Fruit fly (Drosophila melanogaster): ENCODE measurements around the gene RpS27.

RpS27 gene

DNA sequence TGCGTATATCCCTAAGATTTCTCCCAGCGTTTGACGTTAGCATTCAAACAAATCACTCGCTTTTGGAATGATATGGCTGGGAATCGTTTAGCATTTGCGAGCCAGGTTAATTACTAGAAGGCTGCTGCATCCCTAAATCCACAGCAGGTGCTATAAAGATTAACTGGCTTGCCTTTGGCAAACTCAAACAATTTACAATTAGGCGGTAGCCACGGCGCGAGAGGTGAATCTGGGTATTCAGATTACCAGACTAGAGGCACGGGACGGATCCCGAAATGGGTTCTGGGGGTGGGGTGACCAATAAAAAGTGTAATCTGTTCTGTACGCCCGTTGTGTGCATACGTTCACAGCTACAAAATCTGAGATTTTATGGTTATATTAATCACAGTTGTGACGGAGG is 33.9 kb upstream of the RpS27 start, which contains the start of gene CG11892 (continued):
- TF ChIP-seq nom (GFP tag; optimal IDR thresholded peaks at IDR 0.05) (no peak), Hand (GFP tag; optimal IDR thresholded peaks at IDR 0.05) (peak; percentile 12), Rx (GFP tag; IDR thresholded peaks at IDR 0.05) (no peak), zfh2 (GFP tag; optimal IDR thresholded peaks at IDR 0.05) (no peak), Rfx (GFP tag; IDR thresholded peaks at IDR 0.05) (0 out of 2 replicates have a peak, but pooled peaks have one; percentile 15), her (GFP tag; optimal IDR thresholded peaks at IDR 0.05) (peak; percentile 6), CG10431 (GFP tag; optimal IDR thresholded peaks at IDR 0.05) (no peak), ash1 (GFP tag; optimal IDR thresholded peaks at IDR 0.05) (peak; percentile 45)

DNA sequence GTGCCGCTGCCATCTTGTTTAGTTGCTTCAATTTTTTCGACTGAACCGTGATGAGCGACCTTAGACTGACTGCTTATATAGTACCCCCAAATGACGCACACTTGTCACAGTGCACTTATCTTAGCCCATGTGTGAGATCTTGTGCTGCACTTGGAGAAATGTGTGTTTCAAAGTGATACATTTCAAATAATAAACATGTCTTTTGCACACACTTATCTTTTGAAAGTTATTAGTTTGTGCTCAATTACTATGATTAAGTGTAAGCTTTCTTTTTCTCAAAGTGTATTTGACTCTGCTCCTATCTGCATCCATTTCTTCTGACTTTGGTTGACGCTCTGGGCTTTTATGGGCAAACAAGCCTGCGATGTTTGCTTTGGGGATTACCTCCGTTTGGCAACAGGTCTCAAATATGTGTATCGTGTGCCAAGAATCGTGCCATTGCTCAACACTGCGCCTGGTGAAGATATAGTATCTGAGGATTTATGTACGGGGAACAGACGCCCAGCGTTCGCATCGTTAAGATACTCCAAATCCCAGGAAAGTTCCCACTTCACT is 32.6 kb upstream of the RpS27 start, which contains the start of gene CG10514:
Gene CG10514, minus strand, starts transcription at position 51 of the 555 bp plus-strand sequence.
- TF ChIP-seq CG17359 (tag; optimal IDR thresholded peaks at IDR 0.05) (no peak), lab (GFP tag; optimal IDR thresholded peaks at IDR 0.05) (peak; percentile 24), ATbp (GFP tag; optimal IDR thresholded peaks at IDR 0.05) (peak; percentile 6), MTF-1 (GFP tag; optimal IDR thresholded peaks at IDR 0.05; ENCODE audit: borderline replicate concordance) (peak; percentile 60), CG12659 (GFP tag; optimal IDR thresholded peaks at IDR 0.05) (no peak), tx (GFP tag; optimal IDR thresholded peaks at IDR 0.05) (no peak), CG18599 (GFP tag; optimal IDR thresholded peaks at IDR 0.05) (peak; percentile 25), Asciz (GFP tag; optimal IDR thresholded peaks at IDR 0.05) (peak; percentile 6), Med (GFP tag) (peak; percentile 51), peb (GFP tag; IDR thresholded peaks at IDR 0.05) (no peak), bbx (GFP tag; IDR thresholded peaks at IDR 0.05; ENCODE audit: partially characterized antibody) (no peak), sens-2 (GFP tag; IDR thresholded peaks at IDR 0.05) (no peak)

DNA sequence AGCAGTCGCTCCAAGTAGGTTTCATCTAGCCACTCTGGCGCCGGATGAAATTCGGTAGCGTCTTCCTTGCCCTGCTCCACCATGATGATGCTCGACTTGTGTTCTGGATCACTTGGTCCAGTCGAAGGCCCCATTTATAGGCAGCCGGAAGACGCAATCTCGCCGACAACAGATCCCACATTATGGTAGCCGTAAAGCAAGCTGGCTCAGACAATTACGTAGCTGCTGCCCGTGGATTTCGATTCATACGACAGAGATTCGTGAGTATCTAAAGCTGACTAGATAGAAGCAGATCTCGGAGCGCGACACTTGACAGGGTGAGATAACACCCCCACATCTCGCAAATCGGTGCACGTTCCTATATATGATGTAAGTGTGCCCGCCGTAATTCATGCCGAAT is 29.8 kb upstream of the RpS27 start, which contains the start of gene CG10513:
Gene CG10513, minus strand, starts transcription at position 101 of the 400 bp plus-strand sequence.
- TF ChIP-seq CG17612 (GFP tag; IDR thresholded peaks at IDR 0.05) (no peak), Ets65A (GFP tag) (peak; percentile 26), Mrtf (GFP tag; IDR thresholded peaks at IDR 0.05) (0 out of 3 replicates have a peak, but pooled peaks have one; percentile 8)

DNA sequence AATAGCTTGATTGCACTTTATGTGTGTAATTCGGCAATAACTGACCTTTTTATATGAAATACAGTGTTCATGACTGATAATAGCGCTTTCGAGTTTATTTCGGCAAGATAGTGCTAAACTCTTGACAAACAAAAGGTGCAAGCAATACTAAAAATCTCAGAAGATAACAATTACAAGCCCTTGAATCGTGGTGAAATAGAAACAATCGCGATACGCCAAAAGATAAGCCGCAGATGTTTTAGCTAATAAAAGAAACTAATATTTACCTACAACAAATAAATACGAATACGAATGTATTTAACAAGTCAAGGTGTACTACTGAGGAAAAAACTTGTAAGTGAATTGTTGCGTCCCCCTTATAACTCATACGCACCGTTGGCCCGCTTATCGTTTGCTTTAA is 28.0 kb upstream of the RpS27 start:
- TF ChIP-seq CG4282 (GFP tag; optimal IDR thresholded peaks at IDR 0.05) (no peak), jing (GFP tag; optimal IDR thresholded peaks at IDR 0.05) (no peak), Elba2 (GFP tag; optimal IDR thresholded peaks at IDR 0.05) (no peak), lab (GFP tag; optimal IDR thresholded peaks at IDR 0.05) (peak; percentile 81), Hr78 (GFP tag; optimal IDR thresholded peaks at IDR 0.05) (no peak), CG12104 (GFP tag; optimal IDR thresholded peaks at IDR 0.05) (peak; percentile 35), CG12744 (GFP tag; optimal IDR thresholded peaks at IDR 0.05) (no peak), GATAe (GFP tag; conservative IDR thresholded peaks at IDR 0.05) (0 out of 2 replicates have a peak, but pooled peaks have one; percentile 9), her (GFP tag; optimal IDR thresholded peaks at IDR 0.05) (no peak), CG16813 (GFP tag; IDR thresholded peaks at IDR 0.05; ENCODE audit: partially characterized antibody) (no peak), dmrt99B (tag; optimal IDR thresholded peaks at IDR 0.05) (no peak), CG12391 (tag; optimal IDR thresholded peaks at IDR 0.05) (no peak), zfh1 (GFP tag; IDR thresholded peaks at IDR 0.05) (no peak), CG9876 (GFP tag; optimal IDR thresholded peaks at IDR 0.05) (no peak), CG18599 (GFP tag; optimal IDR thresholded peaks at IDR 0.05) (peak; percentile 68), Hsf (GFP tag; optimal IDR thresholded peaks at IDR 0.05) (no peak), Fer3 (tag; optimal IDR thresholded peaks at IDR 0.05) (peak; percentile 54), CG11560 (tag; IDR thresholded peaks at IDR 0.05) (no peak), Blimp-1 (GFP tag; optimal IDR thresholded peaks at IDR 0.05) (no peak), MTF-1 (GFP tag; optimal IDR thresholded peaks at IDR 0.05; ENCODE audit: borderline replicate concordance) (peak; percentile 6), ara (GFP tag; IDR thresholded peaks at IDR 0.05) (no peak), CG8290 (GFP tag; optimal IDR thresholded peaks at IDR 0.05) (no peak), CG8290 (tag; optimal IDR thresholded peaks at IDR 0.05) (no peak), pb (GFP tag; optimal IDR thresholded peaks at IDR 0.05) (no peak), Lpt (GFP tag; optimal IDR thresholded peaks at IDR 0.05) (no peak), CG7372 (GFP tag; IDR thresholded peaks at IDR 0.05) (peak; percentile 59)

Measured in whole organism, embryonic.